Worm (Caenorhabditis elegans) whole organism, L4 larva: ENCODE data around the gene W09G12.8.
A peak's percentile ranks its signal among the peaks of the same experiment; 100 is the strongest.

Source experiments
- D1046.2 ChIP-seq: fragments of 200-800 bp; sonication (Bioruptor generic); IDR thresholded peaks from 2 replicates; pipeline ENCODE4 v1.3.6; 2022; ENCODE audit warnings: missing genetic modification characterization, missing compliant biosample characterization
- F44E2.7 ChIP-seq: fragments of 200-800 bp; sonication (Bioruptor generic); IDR thresholded peaks from 2 replicates; pipeline ENCODE4 v2.1.2; 2022; ENCODE audit warnings: missing genetic modification characterization, missing compliant biosample characterization
- T26A8.4 ChIP-seq: fragments of 200-800 bp; sonication (Bioruptor generic); IDR thresholded peaks from 2 replicates; pipeline ENCODE4 v1.3.6; 2022; ENCODE audit warnings: missing genetic modification characterization, missing compliant biosample characterization
- Y48G9A.11 ChIP-seq: fragments of 200-800 bp; sonication (Bioruptor generic); IDR thresholded peaks from 2 replicates; pipeline ENCODE4 v1.3.6; 2022; ENCODE audit warnings: missing genetic modification reagents, missing genetic modification characterization, missing compliant biosample characterization
- Y75B8A.6 ChIP-seq: fragments of 200-800 bp; sonication (Bioruptor generic); IDR thresholded peaks from 2 replicates; pipeline ENCODE4 v1.3.6; 2022; ENCODE audit warnings: missing genetic modification reagents, missing genetic modification characterization, missing compliant biosample characterization
- aha-1 ChIP-seq: fragments of 150-350 bp; peaks from one replicate; lab custom pipeline; 2014; ENCODE audit warnings: missing biosample characterization, missing genetic modification characterization
- aly-2 ChIP-seq: sonication (generic microtip); optimal IDR thresholded peaks from 2 replicates; lab custom pipeline; 2018; ENCODE audit warnings: missing biosample characterization, missing genetic modification characterization
- ama-1 ChIP-seq: fragments of 150-350 bp; optimal IDR thresholded peaks from 2 replicates; lab custom pipeline; 2014; ENCODE audit warnings: inconsistent platforms, mixed read lengths
- arid-1 ChIP-seq: fragments of 200-800 bp; sonication (Bioruptor generic); conservative IDR thresholded peaks from 2 replicates; pipeline ENCODE4 v1.3.6; 2022; ENCODE audit warnings: missing genetic modification reagents, missing genetic modification characterization, missing compliant biosample characterization
- ceh-32 ChIP-seq: sonication (generic microtip); optimal IDR thresholded peaks from 2 replicates; lab custom pipeline; 2016; ENCODE audit warnings: mild to moderate bottlenecking, missing genetic modification characterization, missing compliant biosample characterization; ENCODE audit not compliant: poor library complexity
- ceh-44 ChIP-seq: fragments of 200-800 bp; sonication (Bioruptor generic); IDR thresholded peaks from 2 replicates; pipeline ENCODE4 v1.3.6; 2022; ENCODE audit warnings: missing genetic modification reagents, missing genetic modification characterization, missing compliant biosample characterization
- ceh-82 ChIP-seq: sonication (generic microtip); optimal IDR thresholded peaks from 2 replicates; lab custom pipeline; 2017; ENCODE audit warnings: missing biosample characterization, missing genetic modification characterization
- ctbp-1 ChIP-seq: fragments of 200-800 bp; sonication (Bioruptor generic); IDR thresholded peaks from 2 replicates; pipeline ENCODE4 v1.3.6; 2022; ENCODE audit warnings: missing genetic modification reagents, missing genetic modification characterization, missing compliant biosample characterization
- daf-16 ChIP-seq, 3 experiments: sonication (generic microtip); optimal IDR thresholded peaks; 2 replicates each; lab custom pipeline; 2016 to 2017; ENCODE audit warnings: missing genetic modification characterization in 3 of 3, missing genetic modification reagents in 3 of 3, mild to moderate bottlenecking in 2 of 3, missing compliant biosample characterization in 2 of 3, missing biosample characterization in 1 of 3, moderate library complexity in 1 of 3
- daf-19 ChIP-seq: fragments of 200-800 bp; sonication (Bioruptor generic); conservative IDR thresholded peaks from 2 replicates; pipeline ENCODE4 v1.3.6; 2022; ENCODE audit warnings: missing genetic modification characterization, missing compliant biosample characterization
- daf-8 ChIP-seq: fragments of 200-800 bp; sonication (Bioruptor generic); IDR thresholded peaks from 2 replicates; pipeline ENCODE4 v1.3.6; 2022; ENCODE audit warnings: missing genetic modification characterization, missing compliant biosample characterization
- dmd-6 ChIP-seq: fragments of 200-800 bp; sonication (Bioruptor generic); IDR thresholded peaks from 2 replicates; pipeline ENCODE4 v1.3.6; 2022; ENCODE audit warnings: missing genetic modification reagents, missing genetic modification characterization, missing compliant biosample characterization
- dmd-8 ChIP-seq: fragments of 200-800 bp; sonication (Bioruptor generic); IDR thresholded peaks from 2 replicates; pipeline ENCODE4 v1.3.6; 2022; ENCODE audit warnings: missing genetic modification characterization, missing compliant biosample characterization
- egl-27 ChIP-seq: sonication (generic microtip); optimal IDR thresholded peaks from 3 replicates; lab custom pipeline; 2017; ENCODE audit warnings: missing biosample characterization, missing genetic modification reagents, missing genetic modification characterization
- gei-8 ChIP-seq: fragments of 200-800 bp; sonication (Bioruptor generic); optimal IDR thresholded peaks from 2 replicates; lab custom pipeline; 2018; ENCODE audit warnings: mild to moderate bottlenecking, missing genetic modification characterization, missing compliant biosample characterization
- hif-1 ChIP-seq, 2 experiments: sonication (generic microtip); optimal IDR thresholded peaks; 2 replicates each; lab custom pipeline; 2016 to 2017; ENCODE audit warnings: missing compliant biosample characterization in 2 of 2, missing genetic modification characterization in 2 of 2, missing genetic modification reagents in 2 of 2, missing genotype in 2 of 2, mild to moderate bottlenecking in 1 of 2
- lim-7 ChIP-seq: fragments of 200-800 bp; sonication (Bioruptor generic); IDR thresholded peaks from 2 replicates; pipeline ENCODE4 v1.3.6; 2022; ENCODE audit warnings: missing genetic modification characterization, missing compliant biosample characterization
- lir-3 ChIP-seq: sonication (generic microtip); optimal IDR thresholded peaks from 2 replicates; lab custom pipeline; 2016; ENCODE audit warnings: mild to moderate bottlenecking, missing genetic modification characterization, missing compliant biosample characterization
- lsy-2 ChIP-seq, 2 experiments: fragments of 150-350 bp in 1 of 2; sonication (generic microtip) in 1 of 2; optimal IDR thresholded peaks; 2 replicates each; lab custom pipeline; 2014 to 2017; ENCODE audit warnings: missing biosample characterization in 2 of 2, missing genetic modification characterization in 2 of 2
- mdl-1 ChIP-seq, 2 experiments: fragments of 150-350 bp in 1 of 2; sonication (generic microtip) in 1 of 2; optimal IDR thresholded peaks; 2 replicates each; lab custom pipeline; 2014 to 2017; ENCODE audit warnings: missing biosample characterization in 2 of 2, missing genetic modification characterization in 2 of 2
- nhr-28 ChIP-seq: fragments of 150-350 bp; optimal IDR thresholded peaks from 2 replicates; lab custom pipeline; 2014; ENCODE audit warnings: missing biosample characterization, missing genetic modification characterization
- nhr-41 ChIP-seq: fragments of 200-800 bp; sonication (Bioruptor generic); IDR thresholded peaks from 2 replicates; pipeline ENCODE4 v1.3.6; 2022; ENCODE audit warnings: missing genetic modification reagents, missing genetic modification characterization, missing compliant biosample characterization
- nhr-77 ChIP-seq: fragments of 150-350 bp; optimal IDR thresholded peaks from 2 replicates; lab custom pipeline; 2014; ENCODE audit warnings: missing biosample characterization, missing genetic modification characterization
- pha-4 ChIP-seq, 2 experiments: fragments of 150-350 bp in 1 of 2; fragments of 200-800 bp in 1 of 2; sonication (Bioruptor generic) in 1 of 2; IDR thresholded peaks in 1 of 2; optimal IDR thresholded peaks in 1 of 2; 2 replicates each; pipeline versions ENCODE4 v1.3.6 to Lab custom; 2014 to 2022; ENCODE audit warnings: missing genetic modification characterization in 2 of 2, missing genetic modification reagents in 2 of 2, missing biosample characterization in 1 of 2, missing compliant biosample characterization in 1 of 2
- pqm-1 ChIP-seq: sonication (generic microtip); optimal IDR thresholded peaks from 2 replicates; lab custom pipeline; 2017; ENCODE audit warnings: missing biosample characterization, missing genetic modification characterization
- rbr-2 ChIP-seq: sonication (generic microtip); optimal IDR thresholded peaks from 2 replicates; lab custom pipeline; 2016; ENCODE audit warnings: missing genotype, missing genetic modification characterization, missing compliant biosample characterization
- snpc-1.2 ChIP-seq: fragments of 200-800 bp; sonication (Bioruptor generic); IDR thresholded peaks from 2 replicates; pipeline ENCODE4 v1.3.6; 2022; ENCODE audit warnings: missing genetic modification reagents, missing genetic modification characterization, missing compliant biosample characterization
- spr-3 ChIP-seq: fragments of 200-800 bp; sonication (Bioruptor generic); optimal IDR thresholded peaks from 2 replicates; lab custom pipeline; 2018; ENCODE audit warnings: mild to moderate bottlenecking, missing genetic modification characterization, missing compliant biosample characterization
- tag-97 ChIP-seq: fragments of 200-800 bp; sonication (Bioruptor generic); IDR thresholded peaks from 2 replicates; pipeline ENCODE4 v1.3.6; 2022; ENCODE audit warnings: missing genetic modification characterization, missing compliant biosample characterization
- tra-1 ChIP-seq: fragments of 200-800 bp; sonication (Bioruptor generic); IDR thresholded peaks from 2 replicates; pipeline ENCODE4 v1.3.6; 2022; ENCODE audit warnings: missing genetic modification reagents, missing genetic modification characterization, missing compliant biosample characterization
- unc-130 ChIP-seq: sonication (generic microtip); optimal IDR thresholded peaks from 2 replicates; lab custom pipeline; 2016; ENCODE audit warnings: missing genetic modification reagents, missing genetic modification characterization, missing compliant biosample characterization
- unc-39 ChIP-seq: sonication (generic microtip); optimal IDR thresholded peaks from 2 replicates; lab custom pipeline; 2017; ENCODE audit warnings: missing biosample characterization, missing genetic modification characterization
- unc-62 ChIP-seq, 3 experiments: fragments of 150-350 bp in 1 of 3; sonication (generic microtip); optimal IDR thresholded peaks in 2 of 3; peaks in 1 of 3; 1 replicate in 1 of 3; 2 replicates in 2 of 3; lab custom pipeline; 2014 to 2017; ENCODE audit warnings: missing biosample characterization in 3 of 3, missing genetic modification characterization in 3 of 3, missing genetic modification reagents in 3 of 3, missing genotype in 1 of 3
- zfp-3 ChIP-seq: fragments of 200-800 bp; sonication (Bioruptor generic); conservative IDR thresholded peaks from 2 replicates; pipeline ENCODE4 v1.3.6; 2022; ENCODE audit warnings: missing genetic modification reagents, missing genetic modification characterization, missing compliant biosample characterization

Gene W09G12.8

ce11 chrIV:1256723-1257122, 30.7 kb downstream of the W09G12.8 start, which contains the start of gene clec-168:
Gene clec-168 (plus strand): TSS chrIV:1256969.
- TF ChIP-seq nhr-28 (tag; lab: Kevin White, UChicago): peak; percentile 87
- TF ChIP-seq egl-27 (tag; lab: Kevin White, UChicago): no peak
- TF ChIP-seq dmd-6 (GFP tag; lab: Robert Waterston, UW): peak; percentile 72
- TF ChIP-seq pha-4 (GFP tag; IDR thresholded peaks at IDR 0.05; lab: Robert Waterston, UW): no peak
- TF ChIP-seq pha-4 (tag; optimal IDR thresholded peaks at IDR 0.05; lab: Kevin White, UChicago): no peak
- no peak for TF ChIP-seq ceh-82 (tag; lab: Kevin White, UChicago)
- TF ChIP-seq nhr-77 (tag; lab: Kevin White, UChicago): peak; percentile 12
- no peak for TF ChIP-seq hif-1 (tag; optimal IDR thresholded peaks at IDR 0.05; lab: Kevin White, UChicago)
- peak; percentile 61 for TF ChIP-seq pqm-1 (tag; lab: Kevin White, UChicago)

ce11 chrIV:1260474-1260873, 34.5 kb downstream of the W09G12.8 start:
- TF ChIP-seq Y48G9A.11 (GFP tag; lab: Robert Waterston, UW) (0 out of 2 replicates have a peak, but pooled peaks have one; percentile 44), lim-7 (GFP tag; lab: Robert Waterston, UW) (0 out of 2 replicates have a peak, but pooled peaks have one; percentile 17), D1046.2 (GFP tag; lab: Robert Waterston, UW) (no peak)

DNA sequence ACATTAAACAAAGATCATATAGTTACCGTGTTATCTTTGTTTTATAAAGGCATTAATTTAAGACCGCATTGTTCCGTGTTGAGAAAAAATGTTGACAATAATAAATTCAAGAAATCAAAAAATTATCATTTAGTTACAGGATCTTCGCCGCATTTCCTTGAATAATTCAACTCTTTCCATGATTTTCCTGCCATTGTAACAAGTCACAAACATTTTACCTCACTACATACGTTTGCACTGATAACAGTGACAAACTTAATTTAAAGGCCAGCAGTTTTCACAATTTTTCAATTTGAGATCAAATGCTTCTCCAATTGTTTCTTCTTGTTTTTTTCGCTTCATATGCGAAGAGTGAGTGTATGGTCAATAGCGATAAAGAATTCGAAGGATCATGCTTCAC, 35.0 kb downstream of the W09G12.8 start, which contains the start of gene clec-169:
TSS of gene clec-169 (plus strand) at position 301 of the 400 bp plus-strand sequence.
- TF ChIP-seq T26A8.4: no peak
- TF ChIP-seq aha-1 (tag; lab: Kevin White, UChicago): no peak
- no peak for TF ChIP-seq ceh-44 (GFP tag; lab: Robert Waterston, UW)
- TF ChIP-seq daf-8 (GFP tag; lab: Robert Waterston, UW): no peak
- no peak for TF ChIP-seq unc-130 (GFP tag; lab: Kevin White, UChicago)
- no peak for TF ChIP-seq gei-8 (GFP tag; lab: Kevin White, UChicago)
- TF ChIP-seq pqm-1 (tag; lab: Kevin White, UChicago): peak; percentile 25
- no peak for TF ChIP-seq tra-1 (GFP tag; lab: Robert Waterston, UW)
- no peak for TF ChIP-seq F44E2.7 (GFP tag; lab: Robert Waterston, UW)
- 0 out of 2 replicates have a peak, but pooled peaks have one; percentile 25 for TF ChIP-seq dmd-6 (GFP tag; lab: Robert Waterston, UW)
- no peak for TF ChIP-seq nhr-41 (GFP tag; lab: Robert Waterston, UW)
- no peak for TF ChIP-seq daf-16 (GFP tag; optimal IDR thresholded peaks at IDR 0.05; lab: Kevin White, UChicago)
- no peak for TF ChIP-seq daf-16 (tag; optimal IDR thresholded peaks at IDR 0.05; lab: Kevin White, UChicago)
- no peak for TF ChIP-seq mdl-1 (tag; optimal IDR thresholded peaks at IDR 0.05; lab: Kevin White, UChicago)
- no peak for TF ChIP-seq lir-3 (tag; lab: Kevin White, UChicago)
- TF ChIP-seq ama-1 (lab: Kevin White, UChicago): no peak
- TF ChIP-seq rbr-2 (tag; lab: Kevin White, UChicago): no peak
- TF ChIP-seq zfp-3: no peak
- peak; percentile 20 for TF ChIP-seq nhr-28 (tag; lab: Kevin White, UChicago)
- TF ChIP-seq lsy-2 (tag; optimal IDR thresholded peaks at IDR 0.05; lab: Kevin White, UChicago): no peak
- no peak for TF ChIP-seq snpc-1.2 (GFP tag; lab: Robert Waterston, UW)
- no peak for TF ChIP-seq dmd-8 (GFP tag; lab: Robert Waterston, UW)
- TF ChIP-seq unc-39: no peak
- no peak for TF ChIP-seq arid-1
- no peak for TF ChIP-seq spr-3
- no peak for TF ChIP-seq ceh-32 (tag; lab: Kevin White, UChicago)
- TF ChIP-seq aly-2 (tag; lab: Kevin White, UChicago): no peak
- TF ChIP-seq ceh-82 (tag; lab: Kevin White, UChicago): no peak
- TF ChIP-seq Y75B8A.6 (GFP tag; lab: Robert Waterston, UW): no peak
- TF ChIP-seq daf-19 (GFP tag; lab: Robert Waterston, UW): no peak
- TF ChIP-seq D1046.2 (GFP tag; lab: Robert Waterston, UW): no peak
- TF ChIP-seq unc-62 (GFP tag; optimal IDR thresholded peaks at IDR 0.05 in 1 of 2; lab: Kevin White, UChicago): peak in 1 of 2 experiments; percentile 15
- TF ChIP-seq unc-62 (tag; optimal IDR thresholded peaks at IDR 0.05; lab: Kevin White, UChicago): no peak
- no peak for TF ChIP-seq ctbp-1 (GFP tag; lab: Robert Waterston, UW)
- TF ChIP-seq tag-97: no peak
- TF ChIP-seq, all 104 proteins: peak for 4
